Fruit fly (Drosophila melanogaster) whole organism, embryonic: Measurements from ENCODE around the gene CG44362.

Experiments used
- Bgb ChIP-seq: fragments of 200-800 bp; sonication (Bioruptor generic); IDR thresholded peaks from 2 replicates; pipeline ENCODE4 v1.3.6; 2022; ENCODE audit warnings: missing biosample characterization, missing genetic modification characterization; ENCODE audit not compliant: partially characterized antibody
- CG10543 ChIP-seq: fragments of 200-800 bp; sonication (Bioruptor generic); optimal IDR thresholded peaks from 3 replicates; lab custom pipeline; 2017; ENCODE audit warnings: missing biosample characterization, mild to moderate bottlenecking, missing genetic modification characterization, moderate library complexity
- CG11560 ChIP-seq: fragments of 200-800 bp; sonication (Bioruptor generic); IDR thresholded peaks from 3 replicates; pipeline ENCODE4 v1.3.6; 2022; ENCODE audit warnings: missing biosample characterization, missing genetic modification characterization
- CG11696 ChIP-seq: fragments of 200-800 bp; sonication (Bioruptor generic); IDR thresholded peaks from 2 replicates; pipeline ENCODE4 v1.3.6; 2022; ENCODE audit warnings: missing biosample characterization, missing genetic modification characterization
- CG12299 ChIP-seq: fragments of 200-800 bp; sonication (Bioruptor generic); optimal IDR thresholded peaks from 2 replicates; lab custom pipeline; 2018; ENCODE audit warnings: missing biosample characterization, mild to moderate bottlenecking, missing genetic modification characterization
- CG13296 ChIP-seq: fragments of 200-800 bp; sonication (Bioruptor generic); optimal IDR thresholded peaks from 3 replicates; lab custom pipeline; 2018; ENCODE audit warnings: missing biosample characterization, mild to moderate bottlenecking, missing genetic modification characterization
- CG13424 ChIP-seq: fragments of 200-800 bp; sonication (Bioruptor generic); optimal IDR thresholded peaks from 2 replicates; lab custom pipeline; 2019; ENCODE audit warnings: missing biosample characterization, mild to moderate bottlenecking, missing genetic modification characterization, moderate library complexity
- CG14014 ChIP-seq: fragments of 200-800 bp; sonication (Bioruptor generic); IDR thresholded peaks from 2 replicates; pipeline ENCODE4 v1.3.6; 2022; ENCODE audit warnings: missing biosample characterization, missing genetic modification characterization
- CG15011 ChIP-seq: fragments of 200-800 bp; sonication (Bioruptor generic); optimal IDR thresholded peaks from 3 replicates; lab custom pipeline; 2018; ENCODE audit warnings: missing biosample characterization, mild to moderate bottlenecking, missing genetic modification characterization
- CG15073 ChIP-seq: fragments of 200-800 bp; sonication (Bioruptor generic); optimal IDR thresholded peaks from 2 replicates; lab custom pipeline; 2016; ENCODE audit warnings: missing biosample characterization, missing genetic modification characterization
- CG15514 ChIP-seq: fragments of 200-800 bp; sonication (Bioruptor generic); optimal IDR thresholded peaks from 3 replicates; lab custom pipeline; 2017; ENCODE audit warnings: missing biosample characterization, missing genetic modification characterization, mild to moderate bottlenecking, moderate library complexity, missing genetic modification reagents
- CG17328 ChIP-seq: fragments of 200-800 bp; sonication (Bioruptor generic); IDR thresholded peaks from 2 replicates; pipeline ENCODE4 v1.3.6; 2022; ENCODE audit warnings: missing biosample characterization, missing genetic modification characterization
- CG18011 ChIP-seq: fragments of 200-800 bp; sonication (Bioruptor generic); optimal IDR thresholded peaks from 2 replicates; lab custom pipeline; 2017; ENCODE audit warnings: missing biosample characterization, missing genetic modification characterization, mild to moderate bottlenecking, moderate library complexity, missing genotype
- CG3163 ChIP-seq: fragments of 200-800 bp; sonication (Bioruptor generic); optimal IDR thresholded peaks from 3 replicates; lab custom pipeline; 2016; ENCODE audit warnings: missing biosample characterization, missing genetic modification characterization
- CG3726 ChIP-seq: fragments of 200-800 bp; sonication (Bioruptor generic); IDR thresholded peaks from 3 replicates; pipeline ENCODE4, ENCODE4 v1.3.6; 2022; ENCODE audit warnings: missing biosample characterization, missing genetic modification characterization
- CG3995 ChIP-seq: fragments of 200-800 bp; sonication (Bioruptor generic); optimal IDR thresholded peaks from 3 replicates; lab custom pipeline; 2016; ENCODE audit warnings: missing biosample characterization, missing genetic modification characterization
- CG42726 ChIP-seq: fragments of 200-800 bp; sonication (Bioruptor generic); IDR thresholded peaks from 2 replicates; pipeline ENCODE4 v1.3.6; 2022; ENCODE audit warnings: missing biosample characterization, missing genetic modification characterization; ENCODE audit not compliant: partially characterized antibody
- CG5180 ChIP-seq: fragments of 200-800 bp; sonication (Bioruptor generic); optimal IDR thresholded peaks from 3 replicates; lab custom pipeline; 2017; ENCODE audit warnings: missing biosample characterization, missing genetic modification characterization, mild to moderate bottlenecking, moderate library complexity, missing genetic modification reagents
- CG8944 ChIP-seq: fragments of 200-800 bp; sonication (Bioruptor generic); optimal IDR thresholded peaks from 3 replicates; lab custom pipeline; 2016; ENCODE audit warnings: missing biosample characterization, missing genetic modification characterization
- CkIIα-i1 ChIP-seq: fragments of 200-800 bp; sonication (Bioruptor generic); IDR thresholded peaks from 2 replicates; pipeline ENCODE4 v1.3.6; 2022; ENCODE audit warnings: missing biosample characterization, missing genetic modification characterization
- D19A ChIP-seq: fragments of 200-800 bp; optimal IDR thresholded peaks from 3 replicates; lab custom pipeline; 2019; ENCODE audit warnings: missing biosample characterization, mild to moderate bottlenecking, missing genetic modification characterization, moderate library complexity
- Dbx ChIP-seq: fragments of 200-800 bp; sonication (Bioruptor generic); IDR thresholded peaks from 3 replicates; pipeline ENCODE4 v1.3.6; 2022; ENCODE audit warnings: missing biosample characterization, missing genetic modification characterization
- Dip2 ChIP-seq: fragments of 200-800 bp; sonication (Bioruptor generic); IDR thresholded peaks from 2 replicates; pipeline ENCODE4 v1.3.6; 2022; ENCODE audit warnings: missing biosample characterization, missing genetic modification characterization
- Hr51 ChIP-seq, 2 experiments: fragments of 200-800 bp; sonication (Bioruptor generic); optimal IDR thresholded peaks; 2 replicates in 1 of 2; 3 replicates in 1 of 2; lab custom pipeline; 2016 to 2018; ENCODE audit warnings: missing biosample characterization in 2 of 2, missing genetic modification characterization in 2 of 2, mild to moderate bottlenecking in 1 of 2, moderate library complexity in 1 of 2
- MBD-R2 ChIP-seq: fragments of 200-800 bp; sonication (Bioruptor generic); IDR thresholded peaks from 2 replicates; pipeline ENCODE4 v1.3.6; 2022; ENCODE audit warnings: missing biosample characterization, missing genetic modification characterization
- NC2α ChIP-seq: fragments of 200-800 bp; sonication (Bioruptor generic); optimal IDR thresholded peaks from 2 replicates; lab custom pipeline; 2016; ENCODE audit warnings: missing biosample characterization, missing genetic modification characterization
- NfI ChIP-seq: fragments of 200-800 bp; sonication (Bioruptor generic); optimal IDR thresholded peaks from 3 replicates; lab custom pipeline; 2018; ENCODE audit warnings: missing biosample characterization, mild to moderate bottlenecking, missing genetic modification characterization, moderate library complexity
- Optix ChIP-seq: fragments of 200-800 bp; sonication (Bioruptor generic); IDR thresholded peaks from 3 replicates; pipeline ENCODE4 v1.3.6; 2022; ENCODE audit warnings: missing biosample characterization, missing genetic modification characterization
- Pdp1 ChIP-seq, 2 experiments: fragments of 200-800 bp; sonication (Bioruptor generic); optimal IDR thresholded peaks; 3 replicates each; lab custom pipeline; 2016; ENCODE audit warnings: missing biosample characterization in 2 of 2, missing genetic modification characterization in 2 of 2, mild to moderate bottlenecking in 1 of 2, moderate library complexity in 1 of 2
- Sry-β ChIP-seq: fragments of 200-800 bp; sonication (Bioruptor generic); optimal IDR thresholded peaks from 2 replicates; lab custom pipeline; 2018; ENCODE audit warnings: missing biosample characterization, mild to moderate bottlenecking, missing genetic modification characterization, moderate library complexity
- TFAM ChIP-seq: fragments of 200-800 bp; sonication (Bioruptor generic); optimal IDR thresholded peaks from 2 replicates; lab custom pipeline; 2017; ENCODE audit warnings: missing biosample characterization, missing genetic modification characterization, inconsistent platforms
- Xbp1 ChIP-seq: fragments of 200-800 bp; sonication (Bioruptor generic); optimal IDR thresholded peaks from 3 replicates; lab custom pipeline; 2016; ENCODE audit warnings: missing biosample characterization, mild to moderate bottlenecking, missing genetic modification characterization
- ab ChIP-seq: fragments of 200-800 bp; sonication (Bioruptor generic); optimal IDR thresholded peaks from 2 replicates; lab custom pipeline; 2016; ENCODE audit warnings: missing biosample characterization, missing genetic modification characterization
- al ChIP-seq: fragments of 200-800 bp; sonication (Bioruptor generic); IDR thresholded peaks from 2 replicates; pipeline ENCODE4 v1.3.6; 2022; ENCODE audit warnings: missing biosample characterization, missing genetic modification characterization
- bab2 ChIP-seq: fragments of 200-800 bp; sonication (Bioruptor generic); optimal IDR thresholded peaks from 2 replicates; lab custom pipeline; 2016; ENCODE audit warnings: missing biosample characterization, missing genetic modification characterization
- crc ChIP-seq: fragments of 200-800 bp; sonication (Bioruptor generic); optimal IDR thresholded peaks from 2 replicates; lab custom pipeline; 2016; ENCODE audit warnings: missing biosample characterization, missing genetic modification characterization
- dmrt99B ChIP-seq: fragments of 200-800 bp; sonication (Bioruptor generic); optimal IDR thresholded peaks from 2 replicates; lab custom pipeline; 2018; ENCODE audit warnings: missing biosample characterization, mild to moderate bottlenecking, missing genetic modification characterization, moderate library complexity
- dysf ChIP-seq: fragments of 200-800 bp; sonication (Bioruptor generic); IDR thresholded peaks from 3 replicates; pipeline ENCODE4 v1.3.6; 2022; ENCODE audit warnings: missing biosample characterization, missing genetic modification characterization
- knrl ChIP-seq: fragments of 200-800 bp; sonication (Bioruptor generic); IDR thresholded peaks from 3 replicates; pipeline ENCODE4 v1.3.6; 2022; ENCODE audit warnings: missing biosample characterization, missing genetic modification characterization; ENCODE audit not compliant: partially characterized antibody
- lov ChIP-seq, 2 experiments: fragments of 200-800 bp in 1 of 2; fragments of >200 bp in 1 of 2; sonication (Bioruptor generic) in 1 of 2; IDR thresholded peaks in 1 of 2; optimal IDR thresholded peaks in 1 of 2; 2 replicates in 1 of 2; 3 replicates in 1 of 2; pipeline versions ENCODE4 v1.3.6 to Lab custom; 2017 to 2022; ENCODE audit warnings: missing biosample characterization in 1 of 2, missing genetic modification characterization in 1 of 2
- onecut ChIP-seq: fragments of 200-800 bp; sonication (Bioruptor generic); IDR thresholded peaks from 2 replicates; pipeline ENCODE4 v1.3.6; 2022; ENCODE audit warnings: missing biosample characterization, missing genetic modification characterization
- org-1 ChIP-seq: fragments of 200-800 bp; sonication (Bioruptor generic); optimal IDR thresholded peaks from 2 replicates; lab custom pipeline; 2017; ENCODE audit warnings: missing biosample characterization, missing genetic modification characterization
- pan ChIP-seq, 4 experiments: fragments of >200 bp in 3 of 4; fragments of 200-800 bp in 1 of 4; sonication (Bioruptor generic) in 1 of 4; optimal IDR thresholded peaks in 3 of 4; IDR thresholded peaks in 1 of 4; 2 replicates each; pipeline versions ENCODE4 v1.3.6 to Lab custom; 2017 to 2022; ENCODE audit warnings: missing biosample characterization in 2 of 4, missing genetic modification characterization in 2 of 4, mixed read lengths in 1 of 4
- run ChIP-seq: fragments of 200-800 bp; sonication (Bioruptor generic); optimal IDR thresholded peaks from 3 replicates; lab custom pipeline; 2018; ENCODE audit warnings: missing biosample characterization, mild to moderate bottlenecking, missing genetic modification characterization
- shn ChIP-seq: fragments of 200-800 bp; sonication (Bioruptor generic); optimal IDR thresholded peaks from 3 replicates; lab custom pipeline; 2016; ENCODE audit warnings: missing biosample characterization, missing genetic modification characterization
- sna ChIP-seq: fragments of 200-800 bp; sonication (Bioruptor generic); IDR thresholded peaks from 2 replicates; pipeline ENCODE4 v1.3.6; 2022; ENCODE audit warnings: missing biosample characterization, missing genetic modification characterization; ENCODE audit not compliant: partially characterized antibody
- usp ChIP-seq: fragments of >200 bp; optimal IDR thresholded peaks from 2 replicates; lab custom pipeline; 2017; ENCODE audit warnings: missing biosample characterization, missing genetic modification characterization
- zfh1 ChIP-seq: fragments of 200-800 bp; sonication (Bioruptor generic); IDR thresholded peaks from 3 replicates; pipeline ENCODE4 v1.3.6; 2022; ENCODE audit warnings: missing biosample characterization, missing genetic modification characterization

CG44362 gene

DNA sequence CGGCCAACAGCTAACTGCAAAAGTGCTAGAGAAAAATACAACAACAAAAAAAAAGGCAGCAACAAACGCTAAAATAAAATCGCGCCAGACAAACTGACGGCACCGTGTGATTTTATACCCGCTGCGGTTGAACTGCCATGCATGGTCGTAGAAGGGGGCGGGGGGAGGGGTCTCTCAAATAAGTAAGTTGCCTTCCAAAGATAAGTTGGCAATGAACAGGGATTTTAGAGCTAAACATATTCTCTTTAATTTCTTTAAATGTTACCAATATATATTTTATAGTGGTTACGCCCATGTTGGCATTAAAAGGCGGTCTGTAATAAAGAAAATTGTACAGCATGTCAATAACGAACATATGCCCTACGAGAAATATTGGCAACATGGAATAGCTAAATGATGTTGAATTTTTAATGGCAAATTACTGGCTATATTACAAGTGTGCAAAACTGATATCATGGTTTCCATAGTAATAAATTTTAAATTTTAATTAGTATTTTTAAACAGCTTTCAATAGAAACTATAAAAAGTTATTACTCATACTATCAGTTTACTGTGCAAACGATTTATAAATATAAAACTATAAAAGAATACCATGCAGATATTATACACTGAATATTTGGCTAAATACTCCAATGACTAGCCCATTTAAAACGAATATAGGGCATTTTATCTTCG is 34.0 kb downstream of the CG44362 start (continued):
- peak; percentile 50 for TF ChIP-seq CG11696 (GFP tag; lab: Robert Waterston, UW)
- no peak for TF ChIP-seq crc (GFP tag; lab: Kevin White, UChicago)
- peak; percentile 22 for TF ChIP-seq CG15514
- peak; percentile 40 for TF ChIP-seq CG3163 (GFP tag; lab: Kevin White, UChicago)
- TF ChIP-seq CG15011 (GFP tag; lab: Kevin White, UChicago), result peak; percentile 57
- TF ChIP-seq CG13424 (tag; lab: Kevin White, UChicago), result peak; percentile 84
- TF ChIP-seq CG15073 (GFP tag; lab: Kevin White, UChicago), result peak; percentile 42
- TF ChIP-seq run (tag; lab: Kevin White, UChicago), result peak; percentile 37
- peak; percentile 55 for TF ChIP-seq org-1 (GFP tag; lab: Kevin White, UChicago)
- no peak for TF ChIP-seq pan (optimal IDR thresholded peaks at IDR 0.05; lab: Kevin White, UChicago)
- TF ChIP-seq pan (GFP tag; optimal IDR thresholded peaks at IDR 0.05 in 1 of 2, IDR thresholded peaks at IDR 0.05 in 1 of 2), result peak in 1 of 2 experiments; percentile 90
- peak; percentile 66 for TF ChIP-seq al (GFP tag; lab: Robert Waterston, UW)
- TF ChIP-seq CG42726, result no peak
- no peak for TF ChIP-seq TFAM
- TF ChIP-seq CG3726 (GFP tag; lab: Robert Waterston, UW), result peak; percentile 73; the same call in 2 of the 3 replicates
- no peak for TF ChIP-seq Dip2
- TF ChIP-seq MBD-R2 (GFP tag; lab: Robert Waterston, UW), result no peak
- no peak for TF ChIP-seq usp (GFP tag; lab: Kevin White, UChicago)
- TF ChIP-seq CG10543, result no peak
- peak; percentile 68 for TF ChIP-seq CG8944 (GFP tag; lab: Kevin White, UChicago)
- peak; percentile 73 for TF ChIP-seq CG17328 (GFP tag; lab: Robert Waterston, UW)
- peak; percentile 22 for TF ChIP-seq ab (GFP tag; lab: Kevin White, UChicago)
- TF ChIP-seq CG12299 (tag; lab: Kevin White, UChicago), result peak; percentile 26
- no peak for TF ChIP-seq Sry-β (GFP tag; lab: Kevin White, UChicago)
- peak; percentile 82 for TF ChIP-seq NfI
- TF ChIP-seq CG14014 (GFP tag; lab: Robert Waterston, UW), result peak; percentile 80
- TF ChIP-seq Dbx, result 0 out of 3 replicates have a peak, but pooled peaks have one; percentile 55
- peak; percentile 49 for TF ChIP-seq shn (GFP tag; lab: Kevin White, UChicago)
- TF ChIP-seq CG3995 (GFP tag; lab: Kevin White, UChicago), result peak; percentile 27
- peak; percentile 86 for TF ChIP-seq Xbp1 (GFP tag; lab: Kevin White, UChicago)
- TF ChIP-seq D19A (tag; lab: Kevin White, UChicago), result peak; percentile 65
- no peak for TF ChIP-seq sna (GFP tag; lab: Robert Waterston, UW)
- TF ChIP-seq CG13296, result peak; percentile 47
- TF ChIP-seq Optix, result peak; percentile 81
- TF ChIP-seq CG5180, result no peak
- TF ChIP-seq CkIIα-i1 (GFP tag; lab: Robert Waterston, UW), result no peak
- peak; percentile 60 to 70 for TF ChIP-seq Pdp1 (GFP tag; optimal IDR thresholded peaks at IDR 0.05; lab: Kevin White, UChicago)
- no peak for TF ChIP-seq lov (optimal IDR thresholded peaks at IDR 0.05; lab: Kevin White, UChicago)
- TF ChIP-seq lov (GFP tag; IDR thresholded peaks at IDR 0.05; lab: Robert Waterston, UW), result no peak
- TF ChIP-seq Bgb (GFP tag; lab: Robert Waterston, UW), result no peak
- TF ChIP-seq NC2α (GFP tag; lab: Kevin White, UChicago), result peak; percentile 20
- peak; percentile 81 for TF ChIP-seq zfh1 (GFP tag; lab: Robert Waterston, UW)
- peak; percentile 83 for TF ChIP-seq dysf (GFP tag; lab: Robert Waterston, UW)
- no peak for TF ChIP-seq knrl (GFP tag; lab: Robert Waterston, UW)
- TF ChIP-seq Hr51 (GFP tag; optimal IDR thresholded peaks at IDR 0.05; lab: Kevin White, UChicago), result peak; percentile 36 to 86
- peak; percentile 39 for TF ChIP-seq bab2 (GFP tag; lab: Kevin White, UChicago)
- TF ChIP-seq CG11560 (tag; lab: Robert Waterston, UW), result peak; percentile 53; the same call in 2 of the 3 replicates
- peak; percentile 26 for TF ChIP-seq CG18011 (GFP tag; lab: Kevin White, UChicago)
- TF ChIP-seq dmrt99B (tag; lab: Kevin White, UChicago), result peak; percentile 82
- TF ChIP-seq onecut (GFP tag; lab: Robert Waterston, UW), result peak; percentile 53
